Worm (Caenorhabditis elegans) whole organism, late embryonic: ENCODE measurements around the gene ptr-18.

Source experiments
- C08G9.2 ChIP-seq: sonication (generic microtip); optimal IDR thresholded peaks from 2 replicates; lab custom pipeline; 2016; ENCODE audit warnings: mild to moderate bottlenecking, missing genetic modification characterization, moderate library complexity, missing compliant biosample characterization
- C38D4.7 ChIP-seq: fragments of 200-800 bp; sonication (Bioruptor generic); optimal IDR thresholded peaks from 2 replicates; lab custom pipeline; 2018; ENCODE audit warnings: mild to moderate bottlenecking, missing genetic modification characterization, moderate library complexity, missing compliant biosample characterization
- K09A11.1 ChIP-seq: sonication (generic microtip); optimal IDR thresholded peaks from 2 replicates; lab custom pipeline; 2017; ENCODE audit warnings: antibody characterized with exemption, mild to moderate bottlenecking, missing genetic modification characterization, missing compliant biosample characterization; ENCODE audit not compliant: insufficient read depth
- Y22D7AL.16 ChIP-seq: sonication (generic microtip); optimal IDR thresholded peaks from 2 replicates; lab custom pipeline; 2016; ENCODE audit warnings: missing genetic modification characterization, missing compliant biosample characterization
- ahr-1 ChIP-seq: sonication (generic microtip); optimal IDR thresholded peaks from 2 replicates; lab custom pipeline; 2016; ENCODE audit warnings: missing genetic modification characterization, missing compliant biosample characterization
- ama-1 ChIP-seq: fragments of 150-350 bp; optimal IDR thresholded peaks from 2 replicates; lab custom pipeline; 2014
- ceh-14 ChIP-seq: sonication (generic microtip); optimal IDR thresholded peaks from 2 replicates; lab custom pipeline; 2016; ENCODE audit warnings: missing genotype, missing genetic modification characterization, missing compliant biosample characterization
- ceh-18 ChIP-seq: sonication (generic microtip); optimal IDR thresholded peaks from 2 replicates; lab custom pipeline; 2016; ENCODE audit warnings: missing genetic modification characterization, missing compliant biosample characterization
- ceh-19 ChIP-seq: fragments of 200-800 bp; sonication (Bioruptor generic); optimal IDR thresholded peaks from 2 replicates; lab custom pipeline; 2018; ENCODE audit warnings: mild to moderate bottlenecking, missing genetic modification characterization, missing compliant biosample characterization
- ceh-22 ChIP-seq: sonication (generic microtip); optimal IDR thresholded peaks from 2 replicates; lab custom pipeline; 2017; ENCODE audit warnings: missing biosample characterization, missing genetic modification characterization
- ceh-24 ChIP-seq: sonication (generic microtip); optimal IDR thresholded peaks from 2 replicates; lab custom pipeline; 2016; ENCODE audit warnings: mild to moderate bottlenecking, missing genetic modification characterization, missing compliant biosample characterization
- ceh-45 ChIP-seq: fragments of 200-800 bp; sonication (Bioruptor generic); IDR thresholded peaks from 2 replicates; pipeline ENCODE4 v1.3.6; 2022; ENCODE audit warnings: missing genetic modification reagents, missing genetic modification characterization, missing compliant biosample characterization
- ceh-6 ChIP-seq: fragments of 200-800 bp; sonication (Bioruptor generic); optimal IDR thresholded peaks from 2 replicates; lab custom pipeline; 2018; ENCODE audit warnings: mild to moderate bottlenecking, missing genetic modification characterization, missing compliant biosample characterization
- che-1 ChIP-seq: sonication (generic microtip); optimal IDR thresholded peaks from 2 replicates; lab custom pipeline; 2016; ENCODE audit warnings: mild to moderate bottlenecking, missing genetic modification characterization, missing compliant biosample characterization
- dmd-4 ChIP-seq: sonication (generic microtip); optimal IDR thresholded peaks from 2 replicates; lab custom pipeline; 2016; ENCODE audit warnings: borderline replicate concordance, missing genetic modification characterization, missing compliant biosample characterization
- dve-1 ChIP-seq: sonication (generic microtip); optimal IDR thresholded peaks from 2 replicates; lab custom pipeline; 2017; ENCODE audit warnings: antibody characterized with exemption, mild to moderate bottlenecking, missing genetic modification characterization, missing compliant biosample characterization
- elt-2 ChIP-seq: sonication (generic microtip); optimal IDR thresholded peaks from 2 replicates; lab custom pipeline; 2016; ENCODE audit warnings: missing genetic modification reagents, missing genetic modification characterization, missing compliant biosample characterization
- elt-4 ChIP-seq: sonication (generic microtip); optimal IDR thresholded peaks from 2 replicates; lab custom pipeline; 2016; ENCODE audit warnings: missing genetic modification characterization, missing compliant biosample characterization
- ets-4 ChIP-seq: sonication (generic microtip); optimal IDR thresholded peaks from 2 replicates; lab custom pipeline; 2016; ENCODE audit warnings: missing genetic modification characterization, missing compliant biosample characterization
- fkh-10 ChIP-seq: fragments of 150-350 bp; optimal IDR thresholded peaks from 2 replicates; lab custom pipeline; 2014; ENCODE audit warnings: missing biosample characterization, missing genetic modification reagents, missing genetic modification characterization
- fkh-6 ChIP-seq: sonication (generic microtip); optimal IDR thresholded peaks from 2 replicates; lab custom pipeline; 2016; ENCODE audit warnings: missing genetic modification characterization, missing compliant biosample characterization
- gmeb-2 ChIP-seq: sonication (generic microtip); optimal IDR thresholded peaks from 2 replicates; lab custom pipeline; 2016; ENCODE audit warnings: missing genetic modification characterization, inconsistent platforms, missing compliant biosample characterization
- hlh-13 ChIP-seq: fragments of 200-800 bp; sonication (Bioruptor generic); optimal IDR thresholded peaks from 2 replicates; lab custom pipeline; 2018; ENCODE audit warnings: mild to moderate bottlenecking, missing genetic modification characterization, missing compliant biosample characterization
- hlh-6 ChIP-seq: sonication (generic microtip); optimal IDR thresholded peaks from 2 replicates; lab custom pipeline; 2016; ENCODE audit warnings: missing genotype, missing genetic modification characterization, missing compliant biosample characterization
- lim-6 ChIP-seq: sonication (generic microtip); optimal IDR thresholded peaks from 2 replicates; lab custom pipeline; 2016; ENCODE audit warnings: missing genetic modification characterization, missing compliant biosample characterization
- madf-2 ChIP-seq: sonication (generic microtip); optimal IDR thresholded peaks from 2 replicates; lab custom pipeline; 2017; ENCODE audit warnings: missing genetic modification characterization, missing compliant biosample characterization
- nfya-1 ChIP-seq: sonication (generic microtip); optimal IDR thresholded peaks from 2 replicates; lab custom pipeline; 2017; ENCODE audit warnings: missing genetic modification characterization, mild to moderate bottlenecking, missing compliant biosample characterization, antibody characterized with exemption, moderate library complexity
- npax-4 ChIP-seq: sonication (generic microtip); optimal IDR thresholded peaks from 2 replicates; lab custom pipeline; 2016; ENCODE audit warnings: missing genetic modification characterization, missing compliant biosample characterization
- pag-3 ChIP-seq: sonication (generic microtip); optimal IDR thresholded peaks from 2 replicates; lab custom pipeline; 2016; ENCODE audit warnings: missing compliant biosample characterization, missing genetic modification characterization, borderline replicate concordance
- pax-1 ChIP-seq: fragments of 150-350 bp; optimal IDR thresholded peaks from 2 replicates; lab custom pipeline; 2014; ENCODE audit warnings: missing biosample characterization, missing genetic modification characterization
- pha-2 ChIP-seq: sonication (generic microtip); optimal IDR thresholded peaks from 2 replicates; lab custom pipeline; 2017; ENCODE audit warnings: mild to moderate bottlenecking, missing genetic modification characterization, missing compliant biosample characterization
- pqm-1 ChIP-seq: sonication (generic microtip); optimal IDR thresholded peaks from 2 replicates; lab custom pipeline; 2016; ENCODE audit warnings: missing genetic modification characterization, missing compliant biosample characterization
- pros-1 ChIP-seq: fragments of 150-350 bp; optimal IDR thresholded peaks from 2 replicates; lab custom pipeline; 2014; ENCODE audit warnings: missing biosample characterization, missing genetic modification reagents, missing genetic modification characterization
- ref-2 ChIP-seq: sonication (generic microtip); optimal IDR thresholded peaks from 2 replicates; lab custom pipeline; 2016; ENCODE audit warnings: missing genetic modification characterization, missing compliant biosample characterization
- rnt-1 ChIP-seq: sonication (generic microtip); optimal IDR thresholded peaks from 2 replicates; lab custom pipeline; 2016; ENCODE audit warnings: missing genetic modification characterization, missing compliant biosample characterization
- sdc-2 ChIP-seq: sonication (generic microtip); optimal IDR thresholded peaks from 2 replicates; lab custom pipeline; 2016; ENCODE audit warnings: missing genotype, missing genetic modification characterization, missing compliant biosample characterization
- sox-4 ChIP-seq: sonication (generic microtip); optimal IDR thresholded peaks from 2 replicates; lab custom pipeline; 2017; ENCODE audit warnings: mild to moderate bottlenecking, missing genetic modification characterization, inconsistent platforms, missing compliant biosample characterization
- syd-9 ChIP-seq: sonication (generic microtip); optimal IDR thresholded peaks from 2 replicates; lab custom pipeline; 2016; ENCODE audit warnings: mild to moderate bottlenecking, missing genetic modification characterization, moderate library complexity, missing compliant biosample characterization
- tbx-7 ChIP-seq: sonication (generic microtip); optimal IDR thresholded peaks from 2 replicates; lab custom pipeline; 2016; ENCODE audit warnings: missing genotype, missing genetic modification characterization, missing compliant biosample characterization
- ttx-3 ChIP-seq: sonication (generic microtip); optimal IDR thresholded peaks from 2 replicates; lab custom pipeline; 2016; ENCODE audit warnings: missing genetic modification reagents, missing genetic modification characterization, missing compliant biosample characterization
- unc-3 ChIP-seq, 2 experiments: fragments of 200-800 bp in 1 of 2; sonication (Bioruptor generic) in 1 of 2; sonication (generic microtip) in 1 of 2; conservative IDR thresholded peaks in 1 of 2; optimal IDR thresholded peaks in 1 of 2; 2 replicates each; pipeline versions ENCODE4 v1.3.6 to Lab custom; 2016 to 2022; ENCODE audit warnings: missing compliant biosample characterization in 2 of 2, missing genetic modification characterization in 2 of 2, missing genetic modification reagents in 1 of 2
- unc-42 ChIP-seq: sonication (generic microtip); optimal IDR thresholded peaks from 2 replicates; lab custom pipeline; 2016; ENCODE audit warnings: missing genotype, missing genetic modification characterization, missing compliant biosample characterization
- unc-55 ChIP-seq: sonication (generic microtip); optimal IDR thresholded peaks from 2 replicates; lab custom pipeline; 2017; ENCODE audit warnings: missing biosample characterization, missing genetic modification reagents, missing genetic modification characterization
- zip-5 ChIP-seq: sonication (generic microtip); optimal IDR thresholded peaks from 2 replicates; lab custom pipeline; 2016; ENCODE audit warnings: missing genetic modification characterization, missing compliant biosample characterization
- ztf-16 ChIP-seq: sonication (generic microtip); optimal IDR thresholded peaks from 2 replicates; lab custom pipeline; 2017; ENCODE audit warnings: missing genetic modification characterization, missing compliant biosample characterization

Gene ptr-18

ce11 chrII:12939161-12939560, 26.2 kb upstream of the ptr-18 start:
- no peak for TF ChIP-seq npax-4
- no peak for TF ChIP-seq pag-3 (tag; lab: Kevin White, UChicago)
- TF ChIP-seq zip-5: no peak
- no peak for TF ChIP-seq dve-1 (tag; lab: Kevin White, UChicago)
- no peak for TF ChIP-seq ahr-1
- TF ChIP-seq unc-42 (tag; lab: Kevin White, UChicago): peak; percentile 33
- TF ChIP-seq, all 69 proteins: peak for 1

ce11 chrII:12939801-12940200, 25.5 kb upstream of the ptr-18 start, which contains the start of gene arrd-10:
arrd-10 (plus strand) TSS chrII:12940101.
- TF ChIP-seq sdc-2 (no peak), syd-9 (no peak), fkh-6 (no peak), ceh-19 (GFP tag; lab: Kevin White, UChicago) (no peak), C08G9.2 (tag; lab: Kevin White, UChicago) (no peak), Y22D7AL.16 (tag; lab: Kevin White, UChicago) (no peak)
- TF ChIP-seq, all 69 proteins: peak for 0

- TF ChIP-seq elt-2 (peak; percentile 28), ceh-19 (GFP tag; lab: Kevin White, UChicago) (no peak)
Observed at ce11 chrII:12942496-12942895, 22.9 kb upstream of the ptr-18 start.

ce11 chrII:12944587-12945126, 20.7 kb upstream of the ptr-18 start:
- TF ChIP-seq gmeb-2 (tag; lab: Kevin White, UChicago) (peak; percentile 45), hlh-6 (tag; lab: Kevin White, UChicago) (peak; percentile 65), dmd-4 (tag; lab: Kevin White, UChicago) (no peak), che-1 (tag; lab: Kevin White, UChicago) (no peak), pax-1 (tag; lab: Kevin White, UChicago) (no peak), rnt-1 (peak; percentile 48), fkh-10 (GFP tag; lab: Kevin White, UChicago) (no peak), sox-4 (tag; lab: Kevin White, UChicago) (no peak), C38D4.7 (GFP tag; lab: Kevin White, UChicago) (peak; percentile 42), ceh-45 (GFP tag; lab: Robert Waterston, UW) (no peak), unc-3 (GFP tag; conservative IDR thresholded peaks at IDR 0.05; lab: Robert Waterston, UW) (no peak), unc-3 (tag; optimal IDR thresholded peaks at IDR 0.05; lab: Kevin White, UChicago) (no peak), unc-42 (tag; lab: Kevin White, UChicago) (peak; percentile 6), unc-55 (GFP tag; lab: Kevin White, UChicago) (peak; percentile 8), ceh-18 (peak; percentile 79), ceh-14 (tag; lab: Kevin White, UChicago) (no peak), ttx-3 (tag; lab: Kevin White, UChicago) (no peak), pqm-1 (peak; percentile 29), K09A11.1 (tag; lab: Kevin White, UChicago) (no peak), lim-6 (no peak), Y22D7AL.16 (tag; lab: Kevin White, UChicago) (no peak), C08G9.2 (tag; lab: Kevin White, UChicago) (peak; percentile 70), pag-3 (tag; lab: Kevin White, UChicago) (no peak), ztf-16 (tag; lab: Kevin White, UChicago) (peak; percentile 44), npax-4 (no peak), nfya-1 (tag; lab: Kevin White, UChicago) (peak; percentile 66), pros-1 (peak; percentile 85), pha-2 (tag; lab: Kevin White, UChicago) (peak; percentile 78), hlh-13 (no peak), fkh-6 (no peak), ceh-6 (GFP tag; lab: Kevin White, UChicago) (peak; percentile 24), ceh-22 (tag; lab: Kevin White, UChicago) (no peak), ama-1 (lab: Kevin White, UChicago) (peak; percentile 99), tbx-7 (tag; lab: Kevin White, UChicago) (peak; percentile 50), elt-4 (no peak), madf-2 (tag; lab: Kevin White, UChicago) (peak; percentile 26), ref-2 (tag; lab: Kevin White, UChicago) (peak; percentile 85), sdc-2 (peak; percentile 67), ceh-24 (tag; lab: Kevin White, UChicago) (no peak), ets-4 (tag; lab: Kevin White, UChicago) (peak; percentile 12)
